Worm (Caenorhabditis elegans) whole organism, early embryonic: ENCODE data around the gene Y41E3.18.

ENCODE experiments used
- B0310.2 ChIP-seq: sonication (generic microtip); optimal IDR thresholded peaks from 2 replicates; lab custom pipeline; 2016; ENCODE audit warnings: mild to moderate bottlenecking, missing genetic modification characterization, missing compliant biosample characterization
- F13C5.2 ChIP-seq: sonication (generic microtip); optimal IDR thresholded peaks from 2 replicates; lab custom pipeline; 2017; ENCODE audit warnings: mild to moderate bottlenecking, missing genetic modification characterization, inconsistent platforms, missing compliant biosample characterization
- aly-1 ChIP-seq: sonication (generic microtip); optimal IDR thresholded peaks from 2 replicates; lab custom pipeline; 2016; ENCODE audit warnings: missing genetic modification characterization, missing compliant biosample characterization
- ama-1 ChIP-seq: fragments of 150-350 bp; optimal IDR thresholded peaks from 2 replicates; lab custom pipeline; 2014
- ceh-13 ChIP-seq: fragments of 200-800 bp; sonication (Bioruptor generic); optimal IDR thresholded peaks from 2 replicates; lab custom pipeline; 2018; ENCODE audit warnings: mild to moderate bottlenecking, missing genetic modification characterization, missing compliant biosample characterization
- ceh-36 ChIP-seq: sonication (generic microtip); optimal IDR thresholded peaks from 2 replicates; lab custom pipeline; 2016; ENCODE audit warnings: missing genetic modification characterization, inconsistent platforms, missing compliant biosample characterization
- ets-7 ChIP-seq: sonication (generic microtip); optimal IDR thresholded peaks from 2 replicates; lab custom pipeline; 2016; ENCODE audit warnings: missing genotype, missing genetic modification characterization, missing compliant biosample characterization
- flt-1 ChIP-seq: fragments of 200-800 bp; sonication (Bioruptor generic); IDR thresholded peaks from 2 replicates; pipeline ENCODE4 v1.3.6; 2022; ENCODE audit warnings: missing genetic modification characterization, missing compliant biosample characterization
- hmbx-1 ChIP-seq: sonication (generic microtip); optimal IDR thresholded peaks from 2 replicates; lab custom pipeline; 2016; ENCODE audit warnings: mild to moderate bottlenecking, missing genetic modification characterization, missing compliant biosample characterization
- hmg-4 ChIP-seq: fragments of 200-800 bp; sonication (Bioruptor generic); optimal IDR thresholded peaks from 2 replicates; lab custom pipeline; 2018; ENCODE audit warnings: mild to moderate bottlenecking, missing genetic modification characterization, missing compliant biosample characterization
- hnd-1 ChIP-seq: sonication (generic microtip); optimal IDR thresholded peaks from 2 replicates; lab custom pipeline; 2016; ENCODE audit warnings: missing genetic modification characterization, missing compliant biosample characterization
- pes-1 ChIP-seq: fragments of 200-800 bp; sonication (Bioruptor generic); IDR thresholded peaks from 2 replicates; pipeline ENCODE4 v1.3.6; 2022; ENCODE audit warnings: missing genetic modification reagents, missing genetic modification characterization, missing compliant biosample characterization
- scrt-1 ChIP-seq: fragments of 200-800 bp; sonication (Bioruptor generic); IDR thresholded peaks from 2 replicates; pipeline ENCODE4 v1.3.6; 2022; ENCODE audit warnings: missing genetic modification characterization, missing compliant biosample characterization
- sea-1 ChIP-seq: fragments of 200-800 bp; sonication (Bioruptor generic); conservative IDR thresholded peaks from 2 replicates; pipeline ENCODE4 v1.3.6; 2022; ENCODE audit warnings: missing genetic modification characterization, missing compliant biosample characterization
- tbx-11 ChIP-seq: fragments of 200-800 bp; sonication (Bioruptor generic); IDR thresholded peaks from 2 replicates; pipeline ENCODE4 v1.3.6; 2022; ENCODE audit warnings: missing genetic modification characterization, missing compliant biosample characterization
- tbx-37 ChIP-seq: fragments of 200-800 bp; sonication (Bioruptor generic); conservative IDR thresholded peaks from 2 replicates; pipeline ENCODE4 v1.3.6; 2022; ENCODE audit warnings: missing genetic modification reagents, missing genetic modification characterization, missing compliant biosample characterization
- tra-4 ChIP-seq: sonication (generic microtip); optimal IDR thresholded peaks from 2 replicates; lab custom pipeline; 2017; ENCODE audit warnings: missing genetic modification characterization, missing compliant biosample characterization

The Y41E3.18 gene

DNA sequence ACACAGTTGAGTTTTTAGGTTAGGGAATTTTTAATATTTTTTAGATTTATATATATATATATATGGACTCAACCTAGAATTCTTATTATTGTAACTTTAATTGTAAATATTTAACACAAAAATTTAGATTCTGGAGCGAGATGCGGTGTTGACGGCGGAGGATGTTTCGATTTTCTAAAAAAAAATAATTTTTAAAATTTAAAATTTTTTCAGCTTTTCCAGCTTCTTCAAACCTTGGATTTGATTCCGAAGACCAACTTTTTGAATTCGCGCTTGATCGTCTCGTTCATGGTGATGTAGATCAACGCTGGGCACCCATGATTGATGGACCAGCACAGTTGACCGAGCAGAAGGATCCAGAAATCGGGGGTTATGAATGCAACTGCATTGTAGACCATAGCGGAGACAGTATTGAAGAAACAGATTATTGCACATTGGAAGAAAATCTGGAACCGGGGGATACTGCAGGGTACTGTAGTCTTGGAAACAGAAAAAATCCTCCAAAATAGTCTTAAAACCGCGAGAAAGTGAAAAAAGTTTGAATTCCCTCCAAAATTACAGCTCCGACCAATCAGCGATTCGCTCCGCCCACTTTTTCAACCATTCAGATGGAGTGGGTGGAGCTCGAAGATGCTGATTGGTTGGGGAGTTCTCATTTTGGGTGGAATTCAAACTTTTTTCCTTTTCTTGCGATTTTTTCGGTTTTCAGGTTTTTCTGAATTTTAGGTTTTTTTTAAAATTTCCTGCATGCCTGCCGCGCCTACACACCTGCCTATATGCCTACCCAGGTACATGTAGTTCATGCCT, 16.1 kb downstream of the Y41E3.18 start:
- TF ChIP-seq ceh-36 (tag; lab: Kevin White, UChicago) (no peak), B0310.2 (no peak), ama-1 (peak; percentile 91)

ce11 chrIV:15046162-15046561, 19.4 kb downstream of the Y41E3.18 start:
- TF ChIP-seq B0310.2 (no peak), scrt-1 (no peak), pes-1 (GFP tag; lab: Robert Waterston, UW) (no peak), ceh-13 (GFP tag; lab: Kevin White, UChicago) (no peak), aly-1 (tag; lab: Kevin White, UChicago) (no peak), tbx-37 (no peak), tra-4 (no peak), ama-1 (no peak)

- TF ChIP-seq tra-4 (no peak), ets-7 (tag; lab: Kevin White, UChicago) (no peak), B0310.2 (no peak), tbx-11 (GFP tag; lab: Robert Waterston, UW) (no peak), hnd-1 (no peak), ama-1 (peak; percentile 36), flt-1 (GFP tag; lab: Robert Waterston, UW) (no peak)
These were observed 23.2 kb downstream of the Y41E3.18 start for ce11 chrIV:15042159-15042936.

DNA sequence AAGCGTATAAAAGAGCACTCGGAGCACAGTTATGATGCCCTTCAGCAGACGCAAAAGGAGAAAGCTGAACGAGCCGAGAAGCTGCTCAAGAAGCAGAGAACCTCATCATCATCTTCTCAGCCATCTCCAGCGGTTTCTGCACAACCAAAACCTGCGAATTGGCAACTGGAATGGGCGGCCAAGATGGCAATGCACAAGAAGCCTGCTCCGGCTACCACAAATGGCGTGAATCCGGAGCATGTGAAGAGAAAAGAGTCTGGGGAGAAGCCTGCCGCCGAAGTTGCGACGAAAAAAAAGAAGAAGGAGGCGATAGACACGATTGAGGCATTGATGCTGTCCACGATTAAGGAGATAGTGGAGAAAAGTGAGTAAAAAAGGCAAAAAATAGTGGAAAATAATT, 24.4 kb downstream of the Y41E3.18 start:
- no peak for TF ChIP-seq ceh-36 (tag; lab: Kevin White, UChicago)
- TF ChIP-seq pes-1 (GFP tag; lab: Robert Waterston, UW) = no peak

- TF ChIP-seq ama-1 (peak; percentile 31), tbx-11 (GFP tag; lab: Robert Waterston, UW) (no peak), B0310.2 (no peak), hmg-4 (GFP tag; lab: Kevin White, UChicago) (peak; percentile 24), F13C5.2 (tag; lab: Kevin White, UChicago) (peak; percentile 46), pes-1 (GFP tag; lab: Robert Waterston, UW) (peak; percentile 17; the same call in 1 of the 2 replicates)
These were observed 26.1 kb downstream of the Y41E3.18 start, which contains the start of gene hrpu-1 for ce11 chrIV:15039477-15039876. Gene hrpu-1, plus strand, starts transcription at chrIV:15039616.

DNA sequence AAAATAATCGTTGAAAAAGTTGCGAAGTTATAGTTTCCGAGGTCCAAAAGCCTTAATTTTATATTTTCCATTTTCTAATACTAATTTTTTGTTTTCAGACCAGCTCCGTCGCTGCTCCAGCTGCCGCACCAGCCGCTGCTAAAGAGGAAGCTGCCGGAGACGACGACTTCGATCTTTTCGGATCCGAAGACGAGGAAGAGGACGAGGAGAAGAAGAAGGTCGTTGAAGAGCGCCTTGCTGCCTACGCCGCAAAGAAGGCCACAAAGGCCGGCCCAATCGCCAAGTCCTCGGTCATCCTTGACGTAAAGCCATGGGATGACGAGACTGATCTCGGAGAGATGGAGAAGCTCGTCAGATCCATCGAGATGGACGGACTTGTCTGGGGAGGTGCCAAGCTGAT, 26.7 kb downstream of the Y41E3.18 start:
- TF ChIP-seq tbx-37 = no peak
- TF ChIP-seq B0310.2 = no peak
- no peak for TF ChIP-seq ets-7 (tag; lab: Kevin White, UChicago)
- TF ChIP-seq hmbx-1 (tag; lab: Kevin White, UChicago) = no peak
- no peak for TF ChIP-seq sea-1 (GFP tag; lab: Robert Waterston, UW)
- no peak for TF ChIP-seq aly-1 (tag; lab: Kevin White, UChicago)
- no peak for TF ChIP-seq ama-1
- no peak for TF ChIP-seq ceh-13 (GFP tag; lab: Kevin White, UChicago)
- TF ChIP-seq hmg-4 (GFP tag; lab: Kevin White, UChicago) = no peak
- TF ChIP-seq ceh-36 (tag; lab: Kevin White, UChicago) = no peak
- no peak for TF ChIP-seq pes-1 (GFP tag; lab: Robert Waterston, UW)

- TF ChIP-seq scrt-1 (no peak), hmg-4 (GFP tag; lab: Kevin White, UChicago) (no peak), ama-1 (no peak), hnd-1 (no peak), F13C5.2 (tag; lab: Kevin White, UChicago) (no peak), ets-7 (tag; lab: Kevin White, UChicago) (no peak), pes-1 (GFP tag; lab: Robert Waterston, UW) (no peak), aly-1 (tag; lab: Kevin White, UChicago) (no peak), flt-1 (GFP tag; lab: Robert Waterston, UW) (no peak), tra-4 (no peak), ceh-36 (tag; lab: Kevin White, UChicago) (no peak), ceh-13 (GFP tag; lab: Kevin White, UChicago) (no peak), sea-1 (GFP tag; lab: Robert Waterston, UW) (no peak)
These were observed 28.1 kb downstream of the Y41E3.18 start for ce11 chrIV:15037492-15037891.

DNA sequence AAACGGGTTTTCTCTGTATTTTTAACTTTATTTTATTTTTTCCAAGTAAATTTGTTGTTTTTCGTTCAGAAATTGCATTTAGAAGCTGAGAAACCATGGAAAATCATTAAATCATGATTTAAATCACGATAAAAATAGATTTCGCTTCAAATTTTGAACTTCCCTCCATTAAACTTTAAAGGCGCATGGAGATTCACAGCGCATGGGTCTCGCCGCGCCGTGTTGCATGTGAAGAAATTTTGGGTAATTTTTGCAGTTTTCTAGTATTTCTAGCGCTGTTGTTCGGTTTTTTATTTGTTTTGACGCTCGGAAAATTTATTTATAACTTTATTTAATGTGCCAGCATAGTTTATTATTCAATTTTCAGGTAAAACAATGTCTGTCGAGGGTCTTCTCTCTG, 28.6 kb downstream of the Y41E3.18 start, which contains the start of gene eef-1B.2:
Gene eef-1B.2 (plus strand): TSS at position 358 of the 400 bp plus-strand sequence.
- TF ChIP-seq hmbx-1 (tag; lab: Kevin White, UChicago) (no peak), tbx-11 (GFP tag; lab: Robert Waterston, UW) (no peak), ceh-36 (tag; lab: Kevin White, UChicago) (no peak), ama-1 (peak; percentile 31), scrt-1 (no peak)
